Fruit fly (Drosophila melanogaster) ovary, adult (tissue): ENCODE data around the gene defl.
A peak's percentile ranks its signal among the peaks of the same experiment; 100 is the strongest.

Experiments used
- CG17801 ChIP-seq: fragments of 200-800 bp; optimal IDR thresholded peaks from 2 replicates; lab custom pipeline; 2019; ENCODE audit warnings: missing biosample characterization, mild to moderate bottlenecking, missing genetic modification characterization, moderate library complexity; ENCODE audit not compliant: partially characterized antibody

defl gene

dm6 chr3L:9693552-9694133 is 29.6 kb upstream of the defl start:
- no peak for TF ChIP-seq CG17801 (GFP tag; lab: Kevin White, UChicago)

DNA sequence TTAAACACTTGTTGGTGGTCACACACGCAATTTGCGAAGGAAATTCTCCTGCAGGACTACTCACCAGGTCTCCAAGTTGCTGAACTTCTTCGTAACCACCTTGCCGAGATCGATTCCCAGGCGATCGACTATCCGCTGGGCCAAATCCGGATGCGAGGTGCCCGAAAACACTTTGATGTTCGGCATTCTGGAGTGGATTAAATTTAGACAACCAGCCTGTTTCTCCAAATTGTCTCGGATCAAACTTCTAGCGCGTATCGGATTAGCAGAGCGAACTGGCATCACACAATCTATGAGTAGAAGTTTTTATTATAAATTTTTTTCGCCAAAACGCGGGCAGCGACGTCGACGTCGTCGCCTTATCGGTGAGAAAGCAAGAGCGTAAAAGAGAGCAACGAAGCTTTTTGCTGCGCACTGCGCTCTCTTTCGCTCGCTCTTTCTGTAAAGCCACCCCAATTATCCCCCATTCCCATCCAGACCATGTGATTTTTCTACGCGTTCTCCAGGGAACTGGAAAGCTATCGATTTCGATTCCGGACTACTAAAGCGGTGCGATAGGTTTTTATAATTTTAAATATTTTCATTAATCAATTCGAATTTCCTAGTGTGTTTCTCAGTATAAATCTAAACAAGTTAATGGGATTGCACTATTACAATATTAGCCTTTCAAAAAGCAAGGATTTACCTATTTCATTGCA is 28.9 kb upstream of the defl start:
- no peak for TF ChIP-seq CG17801 (GFP tag; lab: Kevin White, UChicago)

- TF ChIP-seq CG17801 (GFP tag; lab: Kevin White, UChicago), result no peak
These were observed 28.4 kb upstream of the defl start for dm6 chr3L:9694867-9695236.

DNA sequence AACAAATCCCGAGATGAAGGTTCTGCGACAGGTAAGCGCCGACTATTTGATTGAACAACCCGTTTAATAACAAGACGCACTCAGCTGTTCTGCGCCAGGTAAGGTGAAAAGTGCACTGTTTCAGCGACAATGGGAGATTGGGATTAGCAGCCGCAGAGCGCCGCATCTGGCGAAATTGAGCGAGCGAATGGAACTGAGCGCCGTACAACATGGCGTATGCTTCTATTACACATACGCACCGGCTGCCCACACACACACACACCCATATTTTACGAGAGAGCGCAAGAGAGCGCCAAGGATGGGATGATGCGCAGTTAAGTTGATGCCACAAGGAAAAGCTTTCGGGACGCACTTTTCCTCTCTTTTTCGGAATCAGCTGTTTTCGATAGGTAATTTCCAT is 28.0 kb upstream of the defl start:
- no peak for TF ChIP-seq CG17801 (GFP tag; lab: Kevin White, UChicago)

DNA sequence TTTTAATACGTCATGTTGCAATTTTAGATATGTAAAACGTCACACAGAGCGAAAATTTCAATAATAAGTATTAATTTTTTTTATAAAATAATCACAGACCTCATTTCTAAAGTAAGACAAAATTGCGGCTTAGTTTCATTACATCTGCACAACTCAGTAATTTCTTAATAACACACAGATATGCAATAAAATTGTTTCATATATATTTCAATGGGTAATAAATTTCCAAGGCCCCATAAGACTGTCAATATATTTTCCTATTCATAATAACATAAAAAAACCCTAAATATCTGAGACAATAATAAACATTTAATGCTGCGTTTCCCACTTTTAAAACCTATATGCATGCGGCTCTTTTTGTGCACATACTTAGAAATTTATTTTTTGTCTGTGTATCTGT is 27.6 kb upstream of the defl start:
- no peak for TF ChIP-seq CG17801 (GFP tag; lab: Kevin White, UChicago)

DNA sequence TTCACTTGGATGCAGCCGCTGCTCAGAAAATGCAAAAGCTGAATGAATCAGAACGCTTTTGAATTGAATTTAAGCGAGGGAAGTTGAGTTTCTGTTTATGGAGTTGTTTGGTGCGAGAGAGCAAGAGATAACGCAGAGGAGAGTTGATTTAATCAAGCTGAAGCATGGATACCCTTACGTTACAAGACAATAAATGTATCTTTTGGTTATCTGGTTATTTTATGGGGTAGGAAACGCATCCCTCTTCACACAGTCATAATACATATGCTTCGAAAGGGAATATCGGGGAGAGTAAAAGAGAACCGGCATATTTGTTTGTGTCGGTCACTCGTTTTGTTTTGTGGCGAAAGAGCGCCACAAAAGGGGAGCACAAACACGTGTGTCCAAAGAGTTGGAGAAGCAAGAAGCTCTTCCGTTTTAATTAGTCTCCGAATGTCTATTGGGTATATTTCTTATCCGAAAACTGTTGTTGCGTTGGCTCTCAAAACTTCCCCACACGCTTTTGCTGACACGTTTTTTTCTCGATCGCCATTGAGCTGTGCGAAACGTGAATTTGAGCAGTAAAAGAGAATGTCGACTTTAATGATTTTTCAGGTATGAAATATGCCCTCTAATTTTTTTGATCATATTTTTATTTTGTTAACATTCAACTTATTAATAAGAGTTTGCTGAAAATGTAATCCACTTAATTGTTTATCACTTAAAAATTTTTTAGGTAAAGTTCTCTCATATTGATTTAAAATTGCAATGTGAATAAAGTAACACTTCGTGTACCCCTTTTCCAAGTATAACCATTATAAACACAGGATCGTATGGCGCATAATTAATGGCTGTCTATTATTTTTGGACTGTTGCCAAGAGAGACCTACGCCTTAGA is 26.3 kb upstream of the defl start, which contains the start of gene Prps:
Gene Prps (minus strand): TSS at position 51 of the 877 bp plus-strand sequence.
- peak; percentile 68 for TF ChIP-seq CG17801 (GFP tag; lab: Kevin White, UChicago)

DNA sequence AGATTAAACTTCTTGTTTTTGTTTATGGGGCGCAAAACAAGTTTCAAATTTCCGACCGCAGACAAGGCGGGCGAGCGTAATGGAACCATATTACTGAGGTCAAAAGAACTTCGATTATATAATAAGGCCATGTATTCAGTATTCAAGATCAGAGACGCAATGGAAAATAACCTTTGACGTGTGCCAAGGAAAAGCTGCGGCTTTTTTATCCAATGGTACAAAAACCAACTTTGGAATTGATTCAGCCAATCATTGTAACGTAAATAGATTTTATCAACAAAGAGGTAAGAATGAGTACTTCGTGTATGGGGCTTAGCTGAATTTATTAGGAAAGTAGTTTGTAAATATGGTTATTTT is 25.7 kb upstream of the defl start:
- TF ChIP-seq CG17801 (GFP tag; lab: Kevin White, UChicago), result no peak

DNA sequence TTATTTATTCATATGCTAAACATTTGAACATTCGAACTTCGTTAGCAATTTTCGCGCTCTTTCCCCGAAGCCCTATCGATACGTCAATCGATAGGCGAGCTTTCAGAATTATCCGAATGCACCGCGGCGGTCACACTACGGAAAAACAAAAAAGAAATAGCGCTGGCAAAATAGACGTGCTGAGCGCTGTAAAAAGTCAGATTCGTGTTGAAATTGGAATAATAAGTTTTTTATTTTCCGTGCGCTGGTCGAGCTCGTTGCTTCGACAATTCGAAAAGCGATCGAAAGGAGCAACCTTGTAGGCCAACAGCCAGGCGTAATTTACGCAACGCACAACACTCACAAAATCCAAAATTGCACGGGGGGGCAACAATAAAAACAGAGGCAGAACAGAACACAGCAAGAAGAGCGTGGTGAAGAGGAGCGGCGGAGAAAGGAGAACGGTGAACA is 25.0 kb upstream of the defl start, which contains the start of gene Ubc4:
Gene Ubc4 (plus strand): TSS at position 144 of the 450 bp plus-strand sequence.
- TF ChIP-seq CG17801 (GFP tag; lab: Kevin White, UChicago), result peak; percentile 44

- TF ChIP-seq CG17801 (GFP tag; lab: Kevin White, UChicago), result no peak
These were observed 19.7 kb upstream of the defl start, which contains the start of gene CG6761 for dm6 chr3L:9703495-9703894. CG6761 (minus strand) TSS chr3L:9703595.

DNA sequence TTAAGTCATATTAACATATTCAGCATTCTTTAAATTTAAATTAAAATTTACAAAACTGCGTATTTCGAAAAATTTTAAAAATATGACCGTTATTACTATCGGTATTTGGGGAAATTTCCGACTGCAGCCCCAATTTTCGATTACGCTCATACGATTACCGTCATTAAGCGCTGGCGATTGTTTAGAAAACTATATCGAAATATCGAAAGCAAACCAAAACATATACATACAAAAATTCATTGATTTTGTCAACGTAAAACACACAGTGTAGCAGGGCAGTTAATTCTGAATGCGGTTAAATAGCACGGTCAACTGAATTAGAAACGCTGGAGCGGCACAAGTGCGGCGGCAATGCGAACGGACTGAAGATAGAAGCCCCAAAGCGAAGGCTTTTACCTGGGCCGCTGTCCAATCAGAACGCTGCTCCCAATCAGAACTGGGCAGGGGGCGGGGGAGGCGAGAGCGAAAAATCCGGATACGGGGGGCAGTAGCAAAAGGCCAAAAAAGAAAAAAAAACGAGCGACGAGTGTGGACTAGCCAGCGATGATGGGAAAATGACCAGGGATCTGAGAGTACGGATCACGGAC is 19.0 kb upstream of the defl start, which contains the start of gene CG16711:
Gene CG16711 (plus strand): TSS at position 170 of the 587 bp plus-strand sequence.
- no peak for TF ChIP-seq CG17801 (GFP tag; lab: Kevin White, UChicago)

- no peak for TF ChIP-seq CG17801 (GFP tag; lab: Kevin White, UChicago)
These were observed 17.6 kb upstream of the defl start for dm6 chr3L:9705591-9705990.

DNA sequence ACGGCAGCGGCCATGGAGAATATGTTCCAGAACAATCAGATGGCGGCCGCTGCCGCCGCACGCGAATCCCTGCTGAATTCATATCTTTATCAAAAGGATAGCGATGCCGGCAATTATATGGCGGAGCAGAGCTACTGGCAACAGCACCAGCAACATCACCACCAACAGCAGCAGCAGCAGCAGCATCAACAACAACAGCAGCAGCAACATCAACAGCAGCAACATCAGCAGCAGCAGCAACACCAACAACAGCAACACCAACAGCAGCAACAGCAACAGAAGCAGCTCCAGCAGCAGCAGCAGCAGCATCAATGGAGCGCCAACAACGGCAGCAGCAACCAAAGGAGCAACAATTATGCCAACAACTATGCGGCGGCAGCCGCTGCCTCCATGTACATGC is 14.4 kb upstream of the defl start:
- TF ChIP-seq CG17801 (GFP tag; lab: Kevin White, UChicago), result no peak

DNA sequence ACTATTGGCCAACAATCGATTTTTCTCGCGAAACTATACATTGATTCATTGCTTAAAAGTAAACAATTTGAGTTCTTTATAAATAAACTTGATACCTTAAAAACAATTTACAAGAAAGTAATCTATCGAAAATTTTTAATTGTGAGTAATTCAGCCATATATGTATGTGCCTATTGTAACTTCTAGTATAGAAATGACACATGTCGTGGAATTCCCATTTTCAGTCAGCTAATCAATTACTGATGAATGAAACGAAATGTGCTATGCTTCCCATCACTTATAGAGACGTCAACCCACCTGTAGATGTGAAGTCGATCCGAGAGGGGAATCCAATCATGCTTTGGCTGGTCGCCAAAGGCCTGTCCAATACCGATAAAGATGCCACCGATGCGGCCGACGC is 12.0 kb upstream of the defl start:
- TF ChIP-seq CG17801 (GFP tag; lab: Kevin White, UChicago), result no peak

DNA sequence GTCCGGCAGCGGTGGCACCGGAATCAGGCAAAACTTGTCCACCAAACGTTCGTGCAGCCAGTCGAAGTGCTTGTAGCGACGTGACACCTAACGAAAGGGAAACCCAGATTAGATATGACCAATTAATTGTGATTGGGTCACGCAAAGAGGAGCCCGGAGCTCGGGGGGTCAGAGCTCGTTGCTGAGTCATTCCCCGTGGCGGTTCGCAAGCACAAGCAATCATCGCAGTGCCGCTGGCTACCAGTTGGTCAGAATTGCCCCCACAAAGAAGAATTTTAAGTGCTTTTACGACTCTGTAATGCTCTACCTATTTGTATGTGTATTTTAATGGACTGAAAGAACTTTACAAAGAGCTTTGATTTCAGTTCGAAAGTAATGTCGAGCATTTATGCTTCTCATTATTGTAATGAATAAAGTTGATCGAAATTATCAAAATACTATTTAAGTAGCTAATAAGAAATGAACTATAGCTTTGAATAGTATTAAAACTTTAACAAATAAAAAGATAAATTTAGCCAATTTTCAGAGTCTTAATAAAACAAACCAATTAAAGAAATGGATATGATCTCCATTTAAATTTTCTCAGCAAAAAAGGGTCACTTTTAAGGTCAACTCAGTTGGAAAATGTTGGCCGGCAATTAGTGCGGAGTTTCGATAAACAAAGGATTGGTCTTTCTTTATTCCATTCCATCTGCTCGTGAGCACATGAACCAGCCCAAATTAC is 11.0 kb upstream of the defl start:
- no peak for TF ChIP-seq CG17801 (GFP tag; lab: Kevin White, UChicago)
